Worm (Caenorhabditis elegans): ENCODE data around the gene F59A7.14.

DNA sequence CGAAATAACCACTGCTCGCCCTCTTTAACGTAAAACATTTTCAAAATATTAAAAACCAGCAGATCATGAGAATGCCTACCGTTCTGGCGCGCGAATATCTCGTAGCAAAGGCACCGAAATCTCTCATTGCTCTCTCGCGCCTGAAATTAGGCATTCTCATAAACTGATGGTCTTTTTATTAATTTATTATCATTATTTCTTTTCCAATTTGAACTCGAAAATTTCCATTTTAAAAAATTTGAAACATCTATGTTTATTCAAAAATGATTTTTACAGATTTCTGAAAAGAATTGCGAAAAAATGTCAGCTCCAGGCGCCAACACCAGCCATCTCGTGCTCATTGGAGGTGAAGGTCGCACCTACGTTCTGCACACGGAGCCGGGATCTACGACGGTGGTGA lies 11.1 kb downstream of the F59A7.14 start, which contains the start of gene F59A7.12:
- TF ChIP-seq zag-1 (tag; optimal IDR thresholded peaks at IDR 0.05) (no peak), unc-62 (GFP tag; optimal IDR thresholded peaks at IDR 0.05) (no peak), crh-2 (tag; optimal IDR thresholded peaks at IDR 0.05) (no peak), unc-39 (tag; optimal IDR thresholded peaks at IDR 0.05) (no peak), R02D3.7 (tag; optimal IDR thresholded peaks at IDR 0.05) (no peak), snpc-4 (tag; optimal IDR thresholded peaks at IDR 0.05) (no peak), dmd-4 (tag; optimal IDR thresholded peaks at IDR 0.05) (no peak)
